Fruit fly (Drosophila melanogaster) whole organism, embryonic: ENCODE results near the gene CG14452.
A peak's percentile ranks its signal among the peaks of the same experiment; 100 is the strongest.

Experiments
- B-H1 ChIP-seq: fragments of 200-800 bp; sonication (Bioruptor generic); IDR thresholded peaks from 3 replicates; pipeline ENCODE4 v1.3.6; 2022; ENCODE audit warnings: missing biosample characterization, missing genetic modification characterization
- Bgb ChIP-seq: fragments of 200-800 bp; sonication (Bioruptor generic); IDR thresholded peaks from 2 replicates; pipeline ENCODE4 v1.3.6; 2022; ENCODE audit warnings: missing biosample characterization, missing genetic modification characterization; ENCODE audit not compliant: partially characterized antibody
- CG10431 ChIP-seq: fragments of 200-800 bp; sonication (Bioruptor generic); optimal IDR thresholded peaks from 3 replicates; lab custom pipeline; 2018; ENCODE audit warnings: missing biosample characterization, mild to moderate bottlenecking, missing genetic modification characterization
- CG10959 ChIP-seq: fragments of 200-800 bp; sonication (Bioruptor generic); IDR thresholded peaks from 2 replicates; pipeline ENCODE4 v1.3.6; 2022; ENCODE audit warnings: missing biosample characterization, missing genetic modification characterization
- CG11723 ChIP-seq: fragments of 200-800 bp; sonication (Bioruptor generic); optimal IDR thresholded peaks from 2 replicates; lab custom pipeline; 2017; ENCODE audit warnings: missing biosample characterization, mild to moderate bottlenecking, missing genetic modification characterization
- CG14667 ChIP-seq: fragments of 200-800 bp; sonication (Bioruptor generic); IDR thresholded peaks from 2 replicates; pipeline ENCODE4 v1.3.6; 2022; ENCODE audit warnings: missing biosample characterization, missing genetic modification characterization
- CG17186 ChIP-seq: fragments of 200-800 bp; sonication (Bioruptor generic); optimal IDR thresholded peaks from 3 replicates; lab custom pipeline; 2017; ENCODE audit warnings: missing biosample characterization, missing genetic modification reagents, missing genetic modification characterization
- CG18011 ChIP-seq: fragments of 200-800 bp; sonication (Bioruptor generic); optimal IDR thresholded peaks from 2 replicates; lab custom pipeline; 2017; ENCODE audit warnings: missing biosample characterization, missing genetic modification characterization, mild to moderate bottlenecking, moderate library complexity, missing genotype
- CG1832 ChIP-seq: fragments of 200-800 bp; sonication (Bioruptor generic); optimal IDR thresholded peaks from 2 replicates; lab custom pipeline; 2017; ENCODE audit warnings: missing biosample characterization, mild to moderate bottlenecking, missing genetic modification characterization, inconsistent platforms
- CG6175 ChIP-seq: fragments of 200-800 bp; sonication (Bioruptor generic); IDR thresholded peaks from 3 replicates; pipeline ENCODE4 v1.3.6; 2022; ENCODE audit warnings: missing biosample characterization, missing genetic modification characterization
- CG7745 ChIP-seq: fragments of 200-800 bp; sonication (Bioruptor generic); optimal IDR thresholded peaks from 2 replicates; lab custom pipeline; 2018; ENCODE audit warnings: missing biosample characterization, mild to moderate bottlenecking, missing genetic modification characterization, moderate library complexity
- CG9609 ChIP-seq: fragments of 200-800 bp; sonication (Bioruptor generic); optimal IDR thresholded peaks from 3 replicates; lab custom pipeline; 2016; ENCODE audit warnings: missing biosample characterization, missing genetic modification characterization
- CG9797 ChIP-seq: fragments of 200-800 bp; sonication (Bioruptor generic); optimal IDR thresholded peaks from 3 replicates; lab custom pipeline; 2018; ENCODE audit warnings: missing biosample characterization, mild to moderate bottlenecking, missing genetic modification characterization
- CTCF ChIP-seq: fragments of 200-800 bp; sonication (Bioruptor generic); optimal IDR thresholded peaks from 2 replicates; lab custom pipeline; 2017; ENCODE audit warnings: missing biosample characterization, mild to moderate bottlenecking, missing genetic modification characterization, moderate library complexity
- Camta ChIP-seq: fragments of 200-800 bp; sonication (Bioruptor generic); optimal IDR thresholded peaks from 2 replicates; lab custom pipeline; 2016; ENCODE audit warnings: missing biosample characterization, missing genetic modification characterization
- CkIIα-i1 ChIP-seq: fragments of 200-800 bp; sonication (Bioruptor generic); IDR thresholded peaks from 2 replicates; pipeline ENCODE4 v1.3.6; 2022; ENCODE audit warnings: missing biosample characterization, missing genetic modification characterization
- D19B ChIP-seq: fragments of 200-800 bp; sonication (Bioruptor generic); optimal IDR thresholded peaks from 2 replicates; lab custom pipeline; 2017; ENCODE audit warnings: missing biosample characterization, mild to moderate bottlenecking, missing genetic modification characterization
- Eip74EF ChIP-seq, 2 experiments: fragments of 200-800 bp in 1 of 2; fragments of >200 bp in 1 of 2; sonication (Bioruptor generic) in 1 of 2; optimal IDR thresholded peaks; 2 replicates each; lab custom pipeline; 2017 to 2019; ENCODE audit warnings: missing biosample characterization in 2 of 2, missing genetic modification characterization in 2 of 2, mild to moderate bottlenecking in 1 of 2, moderate library complexity in 1 of 2
- Fer1 ChIP-seq: fragments of 200-800 bp; sonication (Bioruptor generic); optimal IDR thresholded peaks from 2 replicates; lab custom pipeline; 2017; ENCODE audit warnings: missing biosample characterization, mild to moderate bottlenecking, missing genetic modification characterization
- HLH3B ChIP-seq: fragments of 200-800 bp; sonication (Bioruptor generic); IDR thresholded peaks from 2 replicates; pipeline ENCODE4 v1.3.6; 2022; ENCODE audit warnings: missing biosample characterization, missing genetic modification characterization
- HmgD ChIP-seq: fragments of 200-800 bp; sonication (Bioruptor generic); optimal IDR thresholded peaks from 3 replicates; lab custom pipeline; 2016; ENCODE audit warnings: missing biosample characterization, missing genetic modification characterization
- Hr3 ChIP-seq: fragments of 200-800 bp; sonication (Bioruptor generic); optimal IDR thresholded peaks from 3 replicates; lab custom pipeline; 2016; ENCODE audit warnings: missing biosample characterization, missing genetic modification characterization
- Hr39 ChIP-seq: fragments of >200 bp; optimal IDR thresholded peaks from 2 replicates; lab custom pipeline; 2017
- Hsf ChIP-seq: fragments of 200-800 bp; sonication (Bioruptor generic); optimal IDR thresholded peaks from 3 replicates; lab custom pipeline; 2016; ENCODE audit warnings: missing biosample characterization, missing genetic modification characterization
- Lhr ChIP-seq: fragments of 200-800 bp; sonication (Bioruptor generic); optimal IDR thresholded peaks from 3 replicates; lab custom pipeline; 2017; ENCODE audit warnings: mild to moderate bottlenecking, missing biosample characterization, missing genetic modification reagents, missing genetic modification characterization
- Poxn ChIP-seq: fragments of 200-800 bp; sonication (Bioruptor generic); IDR thresholded peaks from 2 replicates; pipeline ENCODE4 v1.3.6; 2022; ENCODE audit warnings: missing biosample characterization, missing genetic modification characterization
- Xrp1 ChIP-seq: fragments of 200-800 bp; sonication (Bioruptor generic); IDR thresholded peaks from 2 replicates; pipeline ENCODE4 v1.3.6; 2022; ENCODE audit warnings: missing biosample characterization, missing genetic modification characterization
- ac ChIP-seq: fragments of 200-800 bp; sonication (Bioruptor generic); optimal IDR thresholded peaks from 3 replicates; lab custom pipeline; 2017; ENCODE audit warnings: missing biosample characterization, mild to moderate bottlenecking, missing genetic modification characterization
- amos ChIP-seq: fragments of 200-800 bp; sonication (Bioruptor generic); IDR thresholded peaks from 2 replicates; pipeline ENCODE4 v1.3.6; 2022; ENCODE audit warnings: missing biosample characterization, missing genetic modification characterization; ENCODE audit not compliant: partially characterized antibody
- ato ChIP-seq: fragments of 200-800 bp; sonication (Bioruptor generic); IDR thresholded peaks from 2 replicates; pipeline ENCODE4 v1.3.6; 2022; ENCODE audit warnings: missing biosample characterization, missing genetic modification characterization; ENCODE audit not compliant: partially characterized antibody
- cas ChIP-seq: fragments of 200-800 bp; sonication (Bioruptor generic); IDR thresholded peaks from 2 replicates; pipeline ENCODE4 v1.3.6; 2022; ENCODE audit warnings: missing biosample characterization, missing genetic modification characterization
- crol ChIP-seq: fragments of 200-800 bp; sonication (Bioruptor generic); IDR thresholded peaks from 2 replicates; pipeline ENCODE4 v1.3.6; 2022; ENCODE audit warnings: missing biosample characterization, missing genetic modification characterization
- crp ChIP-seq, 2 experiments: fragments of 200-800 bp; sonication (Bioruptor generic); optimal IDR thresholded peaks; 2 replicates in 1 of 2; 3 replicates in 1 of 2; lab custom pipeline; 2017; ENCODE audit warnings: missing biosample characterization in 2 of 2, missing genetic modification characterization in 2 of 2, mild to moderate bottlenecking in 1 of 2, moderate library complexity in 1 of 2
- grn ChIP-seq: fragments of 200-800 bp; sonication (Bioruptor generic); optimal IDR thresholded peaks from 3 replicates; lab custom pipeline; 2017; ENCODE audit warnings: missing biosample characterization, missing genetic modification characterization
- lab ChIP-seq: fragments of 200-800 bp; sonication (Bioruptor generic); optimal IDR thresholded peaks from 3 replicates; lab custom pipeline; 2017; ENCODE audit warnings: missing biosample characterization, missing genetic modification characterization, mild to moderate bottlenecking, moderate library complexity, missing genetic modification reagents
- mld ChIP-seq: fragments of 200-800 bp; sonication (Bioruptor generic); IDR thresholded peaks from 3 replicates; pipeline ENCODE4 v1.3.6; 2022; ENCODE audit warnings: missing biosample characterization, missing genetic modification characterization; ENCODE audit not compliant: partially characterized antibody
- onecut ChIP-seq: fragments of 200-800 bp; sonication (Bioruptor generic); IDR thresholded peaks from 2 replicates; pipeline ENCODE4 v1.3.6; 2022; ENCODE audit warnings: missing biosample characterization, missing genetic modification characterization
- ranshi ChIP-seq: fragments of 200-800 bp; sonication (Bioruptor generic); IDR thresholded peaks from 2 replicates; pipeline ENCODE4 v1.3.6; 2022; ENCODE audit warnings: missing biosample characterization, missing genetic modification characterization
- schlank ChIP-seq: fragments of 200-800 bp; sonication (Bioruptor generic); optimal IDR thresholded peaks from 2 replicates; lab custom pipeline; 2018; ENCODE audit warnings: missing biosample characterization, mild to moderate bottlenecking, missing genetic modification characterization
- sisA ChIP-seq: fragments of 200-800 bp; sonication (Bioruptor generic); IDR thresholded peaks from 2 replicates; pipeline ENCODE4 v1.3.6; 2022; ENCODE audit warnings: missing biosample characterization, missing genetic modification characterization
- slou ChIP-seq: fragments of 200-800 bp; sonication (Bioruptor generic); optimal IDR thresholded peaks from 3 replicates; lab custom pipeline; 2016; ENCODE audit warnings: missing biosample characterization, missing genetic modification characterization
- tin ChIP-seq: fragments of 200-800 bp; sonication (Bioruptor generic); optimal IDR thresholded peaks from 3 replicates; lab custom pipeline; 2016; ENCODE audit warnings: missing biosample characterization, missing genetic modification characterization
- tio ChIP-seq: fragments of 200-800 bp; sonication (Bioruptor generic); optimal IDR thresholded peaks from 2 replicates; lab custom pipeline; 2017; ENCODE audit warnings: missing biosample characterization, missing genetic modification characterization, inconsistent platforms
- ttk ChIP-seq: fragments of 200-800 bp; sonication (Bioruptor generic); IDR thresholded peaks from 2 replicates; pipeline ENCODE4 v2.1.2; 2022; ENCODE audit warnings: missing biosample characterization, missing genetic modification characterization
- twi ChIP-seq: fragments of 200-800 bp; optimal IDR thresholded peaks from 2 replicates; lab custom pipeline; 2019; ENCODE audit warnings: missing biosample characterization, mild to moderate bottlenecking, missing genetic modification characterization, moderate library complexity
- unc-4 ChIP-seq: fragments of 200-800 bp; sonication (Bioruptor generic); IDR thresholded peaks from 2 replicates; pipeline ENCODE4 v1.3.6; 2022; ENCODE audit warnings: missing biosample characterization, missing genetic modification characterization; ENCODE audit not compliant: partially characterized antibody

CG14452 gene

DNA sequence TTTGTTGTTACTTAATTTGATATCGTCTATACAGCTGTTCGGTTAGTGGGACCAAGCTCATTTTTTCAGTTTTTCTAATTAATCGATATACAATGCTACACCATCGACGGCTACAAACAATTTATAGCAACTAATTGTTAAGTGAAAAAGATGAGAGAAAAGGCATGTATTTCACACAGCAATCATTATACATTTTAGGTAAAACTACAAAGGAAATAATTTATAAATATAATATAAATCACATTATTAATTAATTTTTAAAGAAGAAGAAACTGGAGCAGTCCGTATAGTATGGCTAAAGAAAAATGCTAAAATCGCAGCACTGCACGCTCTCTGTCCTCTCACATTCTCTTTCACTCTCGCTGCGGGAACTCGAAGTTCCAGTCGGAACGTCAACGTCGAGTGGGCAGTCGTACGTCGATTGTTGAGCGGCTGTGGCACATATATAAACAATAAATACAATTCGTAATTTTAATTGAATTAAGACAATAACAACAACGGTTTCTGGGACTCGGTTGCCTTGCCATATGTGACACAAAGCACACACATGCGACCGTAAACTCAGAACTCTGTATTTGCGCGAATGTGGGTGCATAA lies 32.1 kb downstream of the CG14452 start, which contains the start of the genes CG14450 and CG11367 (continued):
- no peak for TF ChIP-seq CG17186 (GFP tag; lab: Kevin White, UChicago)
- peak; percentile 31 for TF ChIP-seq Hr3 (GFP tag; lab: Kevin White, UChicago)
- peak; percentile 8 for TF ChIP-seq Lhr (GFP tag; lab: Kevin White, UChicago)
- TF ChIP-seq tio (GFP tag; lab: Kevin White, UChicago): no peak
- no peak; the same call in 1 of the 2 replicates for TF ChIP-seq onecut (GFP tag; lab: Robert Waterston, UW)
- no peak for TF ChIP-seq CG18011 (GFP tag; lab: Kevin White, UChicago)
- TF ChIP-seq ato (GFP tag; lab: Robert Waterston, UW): no peak
- no peak for TF ChIP-seq mld (GFP tag; lab: Robert Waterston, UW)
- TF ChIP-seq CG10431 (GFP tag; lab: Kevin White, UChicago): peak; percentile 15
- TF ChIP-seq Xrp1 (GFP tag; lab: Robert Waterston, UW): peak; percentile 29; the same call in 1 of the 2 replicates
- no peak for TF ChIP-seq Hr39

DNA sequence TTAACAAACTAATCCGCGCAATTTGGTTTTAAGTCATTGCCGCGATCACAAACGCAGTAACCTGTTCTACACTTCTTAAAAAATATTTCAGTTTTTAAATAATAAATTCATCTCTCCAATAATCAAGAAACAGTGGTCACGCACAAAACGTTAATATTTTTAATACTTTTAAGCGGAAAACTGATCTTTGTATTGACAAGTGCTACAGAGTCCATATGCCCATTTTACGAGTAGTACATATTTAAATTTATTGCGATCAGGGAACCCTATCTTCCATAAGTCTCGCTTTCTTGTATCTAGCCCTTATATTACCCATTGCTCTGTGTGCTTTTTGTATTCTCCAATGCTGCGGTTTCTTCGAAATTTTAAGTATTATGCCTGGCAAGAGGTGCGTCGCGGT lies 33.7 kb downstream of the CG14452 start, which contains the start of gene CG32454:
Gene CG32454, plus strand, starts transcription at position 301 of the 400 bp plus-strand sequence.
- TF ChIP-seq slou (GFP tag; lab: Kevin White, UChicago) (no peak), ttk (GFP tag; lab: Robert Waterston, UW) (no peak), unc-4 (no peak), Camta (no peak), CG1832 (GFP tag; lab: Kevin White, UChicago) (no peak), CkIIα-i1 (no peak), schlank (tag; lab: Kevin White, UChicago) (no peak), crol (GFP tag; lab: Robert Waterston, UW) (no peak), CG9797 (no peak), onecut (GFP tag; lab: Robert Waterston, UW) (no peak), crp (GFP tag; optimal IDR thresholded peaks at IDR 0.05; lab: Kevin White, UChicago) (no peak)

DNA sequence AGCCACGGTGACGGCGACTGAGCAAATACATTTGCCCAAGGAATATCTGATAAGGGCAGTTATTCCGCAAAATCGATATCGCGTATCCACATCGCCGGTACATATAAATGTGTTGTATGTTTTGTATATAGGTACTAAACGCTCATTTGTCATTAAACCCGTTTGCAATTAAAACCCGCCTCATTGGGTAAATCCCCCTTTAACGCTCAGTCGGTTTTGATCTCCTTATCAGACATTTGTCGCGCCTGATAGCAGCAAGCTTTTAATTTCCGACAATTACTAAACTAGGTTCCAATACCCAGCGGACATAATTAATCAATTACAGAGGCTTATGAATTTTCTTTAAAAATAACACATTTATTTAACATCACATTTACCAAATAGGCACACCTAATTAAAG lies 35.6 kb downstream of the CG14452 start:
- TF ChIP-seq HLH3B (GFP tag; lab: Robert Waterston, UW): no peak
- peak; percentile 41 for TF ChIP-seq lab (GFP tag; lab: Kevin White, UChicago)

DNA sequence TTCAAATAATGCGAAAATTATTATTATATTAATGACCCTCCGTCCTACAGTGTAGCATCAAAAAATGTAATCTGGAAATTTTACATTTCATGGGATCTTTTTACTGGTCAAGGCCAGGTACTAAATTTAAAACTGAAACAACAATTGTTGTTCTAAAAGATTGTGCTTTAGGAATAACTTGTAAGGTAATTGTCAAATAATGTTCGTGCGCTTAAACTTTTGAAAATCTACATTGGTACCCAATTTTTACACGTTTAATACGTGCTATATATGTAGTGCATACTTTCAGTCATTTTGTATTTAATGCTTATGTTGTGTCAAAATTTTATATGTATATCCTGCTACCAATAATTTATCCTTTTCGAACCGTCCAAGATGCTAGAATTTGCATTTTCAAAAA lies 37.9 kb downstream of the CG14452 start:
- TF ChIP-seq CG9609 (GFP tag; lab: Kevin White, UChicago): no peak
- TF ChIP-seq cas (GFP tag; lab: Robert Waterston, UW): no peak
- no peak for TF ChIP-seq twi
- no peak for TF ChIP-seq CG10959
- peak; percentile 53 for TF ChIP-seq Bgb (GFP tag; lab: Robert Waterston, UW)
- TF ChIP-seq B-H1: no peak
- no peak for TF ChIP-seq amos (GFP tag; lab: Robert Waterston, UW)
- TF ChIP-seq ac (GFP tag; lab: Kevin White, UChicago): no peak
- no peak for TF ChIP-seq onecut (GFP tag; lab: Robert Waterston, UW)
- TF ChIP-seq CG14667 (GFP tag; lab: Robert Waterston, UW): no peak
- TF ChIP-seq CG11723 (GFP tag; lab: Kevin White, UChicago): no peak
- TF ChIP-seq ranshi: no peak
- no peak for TF ChIP-seq crol (GFP tag; lab: Robert Waterston, UW)
- no peak for TF ChIP-seq Eip74EF (GFP tag; optimal IDR thresholded peaks at IDR 0.05; lab: Kevin White, UChicago)
- TF ChIP-seq sisA (GFP tag; lab: Robert Waterston, UW): no peak
- no peak for TF ChIP-seq grn (GFP tag; lab: Kevin White, UChicago)
- TF ChIP-seq CG6175: no peak
- TF ChIP-seq Fer1 (GFP tag; lab: Kevin White, UChicago): no peak
- TF ChIP-seq HmgD (GFP tag; lab: Kevin White, UChicago): no peak
- peak; percentile 64 for TF ChIP-seq CTCF (GFP tag; lab: Kevin White, UChicago)
- no peak for TF ChIP-seq CG7745 (tag; lab: Kevin White, UChicago)
- no peak for TF ChIP-seq tin (GFP tag; lab: Kevin White, UChicago)
- no peak for TF ChIP-seq Poxn (GFP tag; lab: Robert Waterston, UW)
- TF ChIP-seq Hsf (GFP tag; lab: Kevin White, UChicago): no peak
- no peak for TF ChIP-seq D19B (GFP tag; lab: Kevin White, UChicago)
